Worm (Caenorhabditis elegans) whole organism, L2 larva: ENCODE measurements around the gene mlt-3.

Experiments used
- C34F6.9 ChIP-seq: fragments of 150-350 bp; optimal IDR thresholded peaks from 2 replicates; lab custom pipeline; 2014; ENCODE audit warnings: missing biosample characterization, missing genetic modification characterization
- ama-1 ChIP-seq: fragments of 150-350 bp; optimal IDR thresholded peaks from 2 replicates; lab custom pipeline; 2018; ENCODE audit warnings: inconsistent platforms
- ceh-82 ChIP-seq: fragments of 150-350 bp; optimal IDR thresholded peaks from 2 replicates; lab custom pipeline; 2014; ENCODE audit warnings: missing biosample characterization, missing genetic modification characterization
- dmd-4 ChIP-seq: sonication (generic microtip); optimal IDR thresholded peaks from 2 replicates; lab custom pipeline; 2017; ENCODE audit warnings: missing biosample characterization, missing genetic modification characterization
- egl-27 ChIP-seq: sonication (generic microtip); optimal IDR thresholded peaks from 3 replicates; lab custom pipeline; 2017; ENCODE audit warnings: missing biosample characterization, missing genetic modification reagents, missing genetic modification characterization
- fos-1 ChIP-seq: fragments of 150-350 bp; optimal IDR thresholded peaks from 2 replicates; lab custom pipeline; 2014; ENCODE audit warnings: missing biosample characterization, missing genetic modification characterization
- lin-39 ChIP-seq: fragments of 150-350 bp; optimal IDR thresholded peaks from 2 replicates; lab custom pipeline; 2014; ENCODE audit warnings: missing biosample characterization, missing genetic modification reagents, missing genetic modification characterization
- skn-1 ChIP-seq: sonication (generic microtip); optimal IDR thresholded peaks from 2 replicates; lab custom pipeline; 2017; ENCODE audit warnings: missing biosample characterization, missing genetic modification characterization
- sma-9 ChIP-seq, 2 experiments: fragments of 150-350 bp in 1 of 2; sonication (generic microtip) in 1 of 2; optimal IDR thresholded peaks; 2 replicates each; lab custom pipeline; 2014 to 2016; ENCODE audit warnings: missing genetic modification characterization in 2 of 2, mild to moderate bottlenecking in 1 of 2, missing biosample characterization in 1 of 2, missing compliant biosample characterization in 1 of 2, missing genetic modification reagents in 1 of 2, moderate library complexity in 1 of 2

ce11 chrIV:12199538-12200158, 27.3 kb downstream of the mlt-3 start:
- TF ChIP-seq fos-1 (tag; lab: Kevin White, UChicago), result peak; percentile 17
- TF ChIP-seq ceh-82, result no peak
- TF ChIP-seq dmd-4 (tag; lab: Kevin White, UChicago), result no peak
- no peak for TF ChIP-seq C34F6.9
- no peak for TF ChIP-seq egl-27 (tag; lab: Kevin White, UChicago)
- peak; percentile 59 for TF ChIP-seq sma-9 (GFP tag; optimal IDR thresholded peaks at IDR 0.05; lab: Kevin White, UChicago)
- TF ChIP-seq sma-9 (tag; optimal IDR thresholded peaks at IDR 0.05; lab: Kevin White, UChicago), result no peak
- no peak for TF ChIP-seq ama-1 (lab: Kevin White, UChicago)
- TF ChIP-seq skn-1 (tag; lab: Kevin White, UChicago), result no peak
- no peak for TF ChIP-seq lin-39 (tag; lab: Kevin White, UChicago)
